Worm (Caenorhabditis elegans) whole organism, L3 larva: Measurements from ENCODE around the gene Y42A5A.1.

Experiments
- R02D3.7 ChIP-seq: fragments of 150-350 bp; optimal IDR thresholded peaks from 2 replicates; lab custom pipeline; 2014; ENCODE audit warnings: missing biosample characterization, missing genetic modification characterization
- ZK546.5 ChIP-seq: sonication (generic microtip); optimal IDR thresholded peaks from 2 replicates; lab custom pipeline; 2017; ENCODE audit warnings: missing biosample characterization, missing genetic modification characterization
- aly-2 ChIP-seq: fragments of 150-350 bp; optimal IDR thresholded peaks from 2 replicates; lab custom pipeline; 2014; ENCODE audit warnings: missing biosample characterization, missing genetic modification characterization
- ama-1 ChIP-seq: fragments of 150-350 bp; optimal IDR thresholded peaks from 2 replicates; lab custom pipeline; 2018
- ceh-28 ChIP-seq: fragments of 150-350 bp; optimal IDR thresholded peaks from 2 replicates; lab custom pipeline; 2014; ENCODE audit warnings: missing biosample characterization, missing genetic modification reagents, missing genetic modification characterization
- ceh-82 ChIP-seq: fragments of 150-350 bp; optimal IDR thresholded peaks from 2 replicates; lab custom pipeline; 2014; ENCODE audit warnings: missing biosample characterization, missing genetic modification characterization
- egl-5 ChIP-seq: fragments of 150-350 bp; optimal IDR thresholded peaks from 2 replicates; lab custom pipeline; 2017; ENCODE audit warnings: missing biosample characterization, missing genetic modification reagents, missing genetic modification characterization, inconsistent platforms
- elt-2 ChIP-seq: sonication (generic microtip); optimal IDR thresholded peaks from 2 replicates; lab custom pipeline; 2016; ENCODE audit warnings: missing genetic modification reagents, mild to moderate bottlenecking, missing genetic modification characterization, missing compliant biosample characterization
- elt-3 ChIP-seq, 3 experiments: fragments of 150-350 bp in 1 of 3; sonication (generic microtip) in 2 of 3; optimal IDR thresholded peaks; 2 replicates in 2 of 3; 4 replicates in 1 of 3; lab custom pipeline; 2014 to 2017; ENCODE audit warnings: missing biosample characterization in 3 of 3, missing genetic modification characterization in 3 of 3
- eor-1 ChIP-seq, 2 experiments: fragments of 150-350 bp; optimal IDR thresholded peaks; 2 replicates each; lab custom pipeline; 2014 to 2018; ENCODE audit warnings: missing biosample characterization in 2 of 2, missing genetic modification characterization in 2 of 2
- fkh-10 ChIP-seq: sonication (generic microtip); optimal IDR thresholded peaks from 2 replicates; lab custom pipeline; 2017; ENCODE audit warnings: missing biosample characterization, missing genetic modification reagents, missing genetic modification characterization
- fkh-2 ChIP-seq: fragments of 150-350 bp; optimal IDR thresholded peaks from 2 replicates; lab custom pipeline; 2014; ENCODE audit warnings: missing biosample characterization, missing genetic modification reagents, missing genetic modification characterization
- hmg-11 ChIP-seq: sonication (generic microtip); optimal IDR thresholded peaks from 2 replicates; lab custom pipeline; 2016; ENCODE audit warnings: missing genetic modification characterization, missing compliant biosample characterization
- jun-1 ChIP-seq: fragments of 150-350 bp; optimal IDR thresholded peaks from 2 replicates; lab custom pipeline; 2014; ENCODE audit warnings: missing biosample characterization, missing genetic modification reagents, missing genetic modification characterization
- lin-39 ChIP-seq: fragments of 150-350 bp; optimal IDR thresholded peaks from 2 replicates; lab custom pipeline; 2018; ENCODE audit warnings: missing biosample characterization, missing genetic modification reagents, missing genetic modification characterization
- mdl-1 ChIP-seq: fragments of 150-350 bp; optimal IDR thresholded peaks from 2 replicates; lab custom pipeline; 2014; ENCODE audit warnings: missing biosample characterization, missing genetic modification characterization
- mml-1 ChIP-seq: fragments of 150-350 bp; sonication (generic microtip); optimal IDR thresholded peaks from 3 replicates; lab custom pipeline; 2014; ENCODE audit warnings: missing biosample characterization, missing genetic modification characterization
- nfya-1 ChIP-seq: sonication (generic microtip); optimal IDR thresholded peaks from 2 replicates; lab custom pipeline; 2017; ENCODE audit warnings: missing genetic modification characterization, mild to moderate bottlenecking, missing compliant biosample characterization, antibody characterized with exemption, moderate library complexity; ENCODE audit not compliant: insufficient read depth
- nhr-11 ChIP-seq: fragments of 150-350 bp; optimal IDR thresholded peaks from 2 replicates; lab custom pipeline; 2014; ENCODE audit warnings: missing biosample characterization, missing genetic modification characterization
- nhr-23 ChIP-seq: fragments of 150-350 bp; optimal IDR thresholded peaks from 2 replicates; lab custom pipeline; 2014; ENCODE audit warnings: missing biosample characterization, missing genetic modification reagents, missing genetic modification characterization
- nhr-237 ChIP-seq: fragments of 150-350 bp; optimal IDR thresholded peaks from 2 replicates; lab custom pipeline; 2014; ENCODE audit warnings: missing biosample characterization, missing genetic modification characterization
- nhr-25 ChIP-seq: sonication (generic microtip); optimal IDR thresholded peaks from 2 replicates; lab custom pipeline; 2017; ENCODE audit warnings: missing biosample characterization, missing genetic modification characterization
- nhr-28 ChIP-seq: fragments of 150-350 bp; optimal IDR thresholded peaks from 2 replicates; lab custom pipeline; 2014; ENCODE audit warnings: missing biosample characterization, missing genetic modification characterization
- nhr-43 ChIP-seq: sonication (generic microtip); optimal IDR thresholded peaks from 2 replicates; lab custom pipeline; 2016; ENCODE audit warnings: mild to moderate bottlenecking, missing genetic modification characterization, missing compliant biosample characterization; ENCODE audit not compliant: poor library complexity, severe bottlenecking
- nhr-67 ChIP-seq: fragments of 150-350 bp; optimal IDR thresholded peaks from 2 replicates; lab custom pipeline; 2014; ENCODE audit warnings: missing biosample characterization, missing genetic modification characterization
- nhr-76 ChIP-seq: fragments of 150-350 bp; sonication (generic microtip); optimal IDR thresholded peaks from 5 replicates; lab custom pipeline; 2014; ENCODE audit warnings: missing biosample characterization, missing genetic modification characterization
- nhr-77 ChIP-seq: fragments of 150-350 bp; optimal IDR thresholded peaks from 2 replicates; lab custom pipeline; 2014; ENCODE audit warnings: missing biosample characterization, missing genetic modification characterization
- pha-4 ChIP-seq: fragments of 150-350 bp; optimal IDR thresholded peaks from 2 replicates; lab custom pipeline; 2014; ENCODE audit warnings: missing biosample characterization, missing genetic modification reagents, missing genetic modification characterization
- pqm-1 ChIP-seq: fragments of 150-350 bp; optimal IDR thresholded peaks from 2 replicates; lab custom pipeline; 2017; ENCODE audit warnings: missing biosample characterization, missing genetic modification characterization, inconsistent platforms
- sea-2 ChIP-seq: fragments of 150-350 bp; sonication (generic microtip); optimal IDR thresholded peaks from 4 replicates; lab custom pipeline; 2014; ENCODE audit warnings: missing biosample characterization, missing genetic modification reagents, missing genetic modification characterization
- snpc-4 ChIP-seq: fragments of 150-350 bp; optimal IDR thresholded peaks from 2 replicates; lab custom pipeline; 2014; ENCODE audit warnings: missing biosample characterization, missing genetic modification characterization
- tbx-2 ChIP-seq: sonication (generic microtip); optimal IDR thresholded peaks from 2 replicates; lab custom pipeline; 2016; ENCODE audit warnings: mild to moderate bottlenecking, missing genetic modification characterization, missing compliant biosample characterization
- unc-39 ChIP-seq: sonication (generic microtip); optimal IDR thresholded peaks from 4 replicates; lab custom pipeline; 2017; ENCODE audit warnings: missing biosample characterization, missing genetic modification characterization
- unc-62 ChIP-seq: fragments of 150-350 bp; sonication (generic microtip); optimal IDR thresholded peaks from 4 replicates; lab custom pipeline; 2014; ENCODE audit warnings: missing biosample characterization, missing genetic modification reagents, missing genetic modification characterization
- zag-1 ChIP-seq: fragments of 150-350 bp; optimal IDR thresholded peaks from 2 replicates; lab custom pipeline; 2014; ENCODE audit warnings: missing biosample characterization, missing genetic modification characterization
- ztf-11 ChIP-seq: fragments of 150-350 bp; optimal IDR thresholded peaks from 2 replicates; lab custom pipeline; 2014; ENCODE audit warnings: missing biosample characterization, missing genetic modification characterization
- ztf-4 ChIP-seq: fragments of 150-350 bp; optimal IDR thresholded peaks from 2 replicates; lab custom pipeline; 2014; ENCODE audit warnings: missing biosample characterization, missing genetic modification characterization

The Y42A5A.1 gene

DNA sequence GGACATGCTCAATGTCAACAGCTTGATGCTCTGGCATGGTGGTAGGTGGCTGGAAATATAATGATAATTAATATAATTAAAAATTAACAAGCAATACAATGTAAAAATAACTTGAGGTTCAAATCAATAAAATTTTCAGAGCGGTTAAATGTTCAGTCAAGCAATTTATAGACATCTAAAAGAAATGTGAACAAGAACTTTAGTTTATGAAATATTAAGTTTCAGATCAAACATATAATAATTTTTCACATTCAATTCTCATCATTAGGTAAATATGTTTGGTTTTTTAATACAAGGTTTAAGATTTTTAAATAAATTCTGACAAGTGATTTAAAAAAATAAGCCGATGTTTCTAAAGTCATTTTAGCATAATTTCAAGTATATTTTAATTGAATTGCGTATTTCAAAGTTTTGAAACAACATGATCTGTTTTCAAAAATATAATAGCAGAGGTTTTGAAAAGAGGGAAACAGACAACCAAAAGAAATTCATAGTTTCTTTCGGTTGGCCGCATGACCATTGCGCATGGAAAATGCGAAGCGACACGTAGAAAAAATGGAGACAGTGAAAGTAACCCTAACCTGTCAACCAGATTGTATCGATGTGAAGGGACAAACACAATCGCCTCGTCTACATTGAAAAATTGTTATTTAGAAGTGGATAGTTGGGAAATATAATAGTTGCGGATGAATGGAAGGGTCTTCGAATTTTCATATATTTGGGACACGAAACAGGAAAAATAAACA lies 27.3 kb upstream of the Y42A5A.1 start, which contains the start of gene T04C12.11:
Gene T04C12.11 (minus strand): TSS at position 51 of the 746 bp plus-strand sequence.
- TF ChIP-seq elt-3 (tag; optimal IDR thresholded peaks at IDR 0.05; lab: Kevin White, UChicago) = no peak
- peak; percentile 47 for TF ChIP-seq nhr-25 (tag; lab: Kevin White, UChicago)
- peak; percentile 60 for TF ChIP-seq nhr-23 (tag; lab: Kevin White, UChicago)
- TF ChIP-seq nfya-1 = no peak

DNA sequence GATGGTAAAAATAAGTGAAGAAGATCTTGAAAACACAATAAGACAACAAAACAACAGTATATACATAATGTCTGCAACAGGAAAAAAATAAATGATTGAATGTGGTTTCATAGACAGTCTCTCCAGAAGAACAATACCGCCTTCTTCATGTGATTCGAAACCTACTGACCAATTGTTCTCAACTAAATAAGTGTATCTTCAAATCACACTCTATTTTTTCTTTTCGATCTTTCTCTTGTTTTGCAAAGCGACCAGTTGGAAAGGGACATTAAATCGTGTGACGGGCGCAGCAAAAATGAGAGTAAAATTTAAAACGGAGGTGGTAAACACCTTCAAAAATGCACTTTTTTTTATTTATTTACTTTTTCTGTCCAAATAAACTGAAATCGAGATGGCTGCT lies 25.9 kb upstream of the Y42A5A.1 start:
- no peak for TF ChIP-seq ztf-11 (tag; lab: Kevin White, UChicago)
- TF ChIP-seq nhr-23 (tag; lab: Kevin White, UChicago) = peak; percentile 4

DNA sequence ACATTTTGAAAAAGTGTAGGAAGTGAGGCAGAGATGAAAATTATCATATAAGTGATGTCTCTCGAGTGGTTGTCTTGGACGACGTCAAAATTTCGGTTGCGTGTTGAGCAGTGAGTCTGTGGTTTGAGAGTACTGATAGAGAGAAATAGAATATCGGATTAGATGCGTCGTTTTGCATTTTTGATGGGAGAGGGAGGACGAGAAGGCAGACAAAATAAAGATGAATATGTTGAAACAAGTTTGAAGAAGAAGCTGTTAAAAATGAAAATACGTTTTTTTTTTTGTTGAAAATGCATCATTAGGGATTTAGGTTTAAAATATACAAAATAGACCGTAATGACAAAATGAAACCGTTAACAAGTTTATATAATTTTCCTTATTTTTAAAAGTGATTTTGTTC lies 24.6 kb upstream of the Y42A5A.1 start, which contains the start of gene T04C12.9:
Gene T04C12.9 (minus strand): TSS at position 101 of the 400 bp plus-strand sequence.
- TF ChIP-seq unc-62 (GFP tag; lab: Kevin White, UChicago) = no peak
- no peak for TF ChIP-seq nhr-237 (tag; lab: Kevin White, UChicago)
- TF ChIP-seq jun-1 (tag; lab: Kevin White, UChicago) = no peak
- TF ChIP-seq elt-3 (tag; optimal IDR thresholded peaks at IDR 0.05; lab: Kevin White, UChicago) = no peak
- no peak for TF ChIP-seq nhr-77 (tag; lab: Kevin White, UChicago)
- TF ChIP-seq R02D3.7 (tag; lab: Kevin White, UChicago) = no peak

DNA sequence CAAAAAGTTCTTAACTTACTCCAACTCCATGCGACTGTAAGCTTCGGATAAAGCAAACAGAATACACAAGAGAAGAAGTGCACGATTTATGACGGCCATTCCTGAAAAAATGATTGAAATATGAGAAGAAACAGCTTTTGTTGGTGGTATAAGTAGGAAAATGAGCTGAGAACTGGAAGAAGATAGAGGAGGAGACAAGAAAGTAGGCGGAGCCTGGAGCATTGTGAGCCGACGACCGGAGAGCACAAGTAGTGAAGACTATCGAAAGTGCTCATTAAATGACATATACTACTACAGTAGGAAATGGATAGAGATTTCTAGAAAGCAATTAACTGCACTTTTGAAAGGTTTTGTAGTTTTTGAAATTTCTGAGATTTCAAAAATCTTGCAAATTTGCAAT lies 22.2 kb upstream of the Y42A5A.1 start, which contains the start of gene nlp-80:
Gene nlp-80 (minus strand): TSS at position 101 of the 400 bp plus-strand sequence.
- TF ChIP-seq snpc-4 = no peak
- TF ChIP-seq unc-62 (GFP tag; lab: Kevin White, UChicago) = no peak
- no peak for TF ChIP-seq mdl-1
- no peak for TF ChIP-seq sea-2
- TF ChIP-seq nhr-23 (tag; lab: Kevin White, UChicago) = no peak
- no peak for TF ChIP-seq nhr-237 (tag; lab: Kevin White, UChicago)
- no peak for TF ChIP-seq nhr-28 (tag; lab: Kevin White, UChicago)
- no peak for TF ChIP-seq nhr-67 (tag; lab: Kevin White, UChicago)
- TF ChIP-seq ama-1 = no peak
- no peak for TF ChIP-seq nhr-76 (tag; lab: Kevin White, UChicago)
- no peak for TF ChIP-seq ztf-4 (tag; lab: Kevin White, UChicago)
- no peak for TF ChIP-seq unc-39 (tag; lab: Kevin White, UChicago)
- no peak for TF ChIP-seq ceh-28 (tag; lab: Kevin White, UChicago)
- TF ChIP-seq tbx-2 (tag; lab: Kevin White, UChicago) = no peak
- TF ChIP-seq ZK546.5 = no peak

DNA sequence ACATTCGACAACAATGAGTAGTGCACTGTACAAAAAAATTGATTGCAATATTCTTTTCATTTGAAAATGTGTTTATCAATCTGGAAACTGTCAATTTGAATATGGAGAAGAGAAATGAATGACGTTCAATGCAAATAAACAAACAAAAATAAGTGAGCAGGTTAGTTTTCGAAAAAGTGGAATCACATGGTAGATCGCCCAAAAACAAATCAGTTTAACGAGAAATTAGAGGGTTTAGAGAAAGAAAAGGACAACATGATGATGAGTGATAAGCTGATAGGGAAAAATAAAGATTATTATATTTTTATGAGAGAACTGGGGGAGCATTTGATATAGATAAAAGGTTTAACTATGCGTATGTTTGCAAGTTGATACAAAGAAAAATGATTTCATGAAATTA lies 18.5 kb upstream of the Y42A5A.1 start, which contains the start of gene T04C12.8:
Gene T04C12.8 (minus strand): TSS at position 82 of the 400 bp plus-strand sequence.
- peak; percentile 83 for TF ChIP-seq pha-4 (tag; lab: Kevin White, UChicago)
- peak; percentile 99 for TF ChIP-seq pqm-1 (tag; lab: Kevin White, UChicago)
- peak; percentile 86 for TF ChIP-seq jun-1 (tag; lab: Kevin White, UChicago)
- TF ChIP-seq lin-39 (tag; lab: Kevin White, UChicago) = no peak
- peak; percentile 98 for TF ChIP-seq elt-2 (tag; lab: Kevin White, UChicago)
- TF ChIP-seq, all 47 proteins: peak for 4

DNA sequence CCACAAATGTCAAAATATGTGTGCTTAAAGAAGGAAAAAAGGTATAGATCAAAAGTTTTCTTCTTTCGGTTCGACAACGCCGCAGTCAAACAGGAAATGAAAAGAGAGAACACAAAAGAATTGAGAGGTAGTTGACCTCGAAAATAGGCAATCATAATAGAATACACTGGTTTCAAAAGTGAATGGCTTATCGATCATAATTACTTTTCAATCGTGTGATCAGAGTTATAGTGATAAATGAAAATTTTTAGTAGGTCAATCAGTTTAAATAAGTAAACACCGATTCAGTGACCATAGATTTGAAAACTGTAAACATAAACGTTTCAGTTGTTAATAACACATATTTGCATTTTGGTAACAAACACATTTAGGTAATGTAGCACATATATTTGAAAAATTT lies 17.4 kb upstream of the Y42A5A.1 start:
- TF ChIP-seq elt-2 (tag; lab: Kevin White, UChicago) = peak; percentile 54
- no peak for TF ChIP-seq ztf-4 (tag; lab: Kevin White, UChicago)
- TF ChIP-seq nhr-25 (tag; lab: Kevin White, UChicago) = peak; percentile 36
- peak; percentile 34 for TF ChIP-seq nhr-43 (tag; lab: Kevin White, UChicago)
- no peak for TF ChIP-seq tbx-2 (tag; lab: Kevin White, UChicago)
- no peak for TF ChIP-seq nhr-23 (tag; lab: Kevin White, UChicago)
- TF ChIP-seq sea-2 = no peak
- TF ChIP-seq mdl-1 = no peak
- TF ChIP-seq elt-3 (tag; optimal IDR thresholded peaks at IDR 0.05; lab: Kevin White, UChicago) = no peak
- TF ChIP-seq snpc-4 = no peak
- TF ChIP-seq ztf-11 (tag; lab: Kevin White, UChicago) = no peak
- TF ChIP-seq nhr-11 = no peak
- no peak for TF ChIP-seq ceh-82 (tag; lab: Kevin White, UChicago)
- no peak for TF ChIP-seq fkh-2
- TF ChIP-seq mml-1 (tag; lab: Kevin White, UChicago) = no peak
- TF ChIP-seq lin-39 (tag; lab: Kevin White, UChicago) = no peak
- no peak for TF ChIP-seq zag-1 (tag; lab: Kevin White, UChicago)
- TF ChIP-seq pha-4 (tag; lab: Kevin White, UChicago) = peak; percentile 62
- no peak for TF ChIP-seq R02D3.7 (tag; lab: Kevin White, UChicago)
- no peak for TF ChIP-seq nhr-76 (tag; lab: Kevin White, UChicago)
- TF ChIP-seq hmg-11 (tag; lab: Kevin White, UChicago) = no peak
- TF ChIP-seq nhr-67 (tag; lab: Kevin White, UChicago) = no peak
- no peak for TF ChIP-seq ZK546.5
- no peak for TF ChIP-seq fkh-10 (GFP tag; lab: Kevin White, UChicago)
- TF ChIP-seq nhr-237 (tag; lab: Kevin White, UChicago) = no peak
- TF ChIP-seq unc-62 (GFP tag; lab: Kevin White, UChicago) = no peak
- TF ChIP-seq eor-1 (tag; optimal IDR thresholded peaks at IDR 0.05; lab: Kevin White, UChicago) = no peak
- TF ChIP-seq jun-1 (tag; lab: Kevin White, UChicago) = peak; percentile 2
- TF ChIP-seq aly-2 (tag; lab: Kevin White, UChicago) = no peak
- no peak for TF ChIP-seq nfya-1
- TF ChIP-seq egl-5 (tag; lab: Kevin White, UChicago) = no peak
